Worm (Caenorhabditis elegans) whole organism, L4/young adult: ENCODE measurements around the gene sec-23.

Experiments used
- W03F9.2 ChIP-seq: fragments of 150-350 bp; optimal IDR thresholded peaks from 2 replicates; lab custom pipeline; 2014; ENCODE audit warnings: missing biosample characterization, missing genetic modification characterization
- dao-5 ChIP-seq: sonication (generic microtip); optimal IDR thresholded peaks from 2 replicates; lab custom pipeline; 2016; ENCODE audit warnings: missing genotype, missing genetic modification characterization, moderate library complexity, missing compliant biosample characterization
- him-1 ChIP-seq: sonication (generic microtip); optimal IDR thresholded peaks from 2 replicates; lab custom pipeline; 2016; ENCODE audit warnings: missing genotype, missing genetic modification reagents, missing genetic modification characterization, missing compliant biosample characterization

Gene sec-23

ce11 chrV:20151432-20151831 is 60.4 kb downstream of the sec-23 start, which contains the start of gene F19B2.7:
Gene F19B2.7, plus strand, starts transcription at chrV:20151732.
- TF ChIP-seq dao-5 (tag; lab: Kevin White, UChicago) (no peak), W03F9.2 (tag; lab: Kevin White, UChicago) (no peak), him-1 (tag; lab: Kevin White, UChicago) (no peak)

- TF ChIP-seq dao-5 (tag; lab: Kevin White, UChicago): no peak
- TF ChIP-seq W03F9.2 (tag; lab: Kevin White, UChicago): no peak
Measured at ce11 chrV:20151855-20152254, 60.8 kb downstream of the sec-23 start.
